Fruit fly (Drosophila melanogaster) whole organism, embryonic: Measurements from ENCODE around the gene CG44405.
A peak's percentile ranks its signal among the peaks of the same experiment; 100 is the strongest.

Experiments used
- Ada2b ChIP-seq: fragments of 200-800 bp; sonication (Bioruptor generic); IDR thresholded peaks from 2 replicates; pipeline ENCODE4 v1.3.6; 2022; ENCODE audit warnings: missing biosample characterization, missing genetic modification characterization
- BEAF-32 ChIP-seq: fragments of 200-800 bp; sonication (Bioruptor generic); optimal IDR thresholded peaks from 3 replicates; lab custom pipeline; 2017; ENCODE audit warnings: missing biosample characterization, missing genetic modification characterization, mild to moderate bottlenecking, moderate library complexity, missing genetic modification reagents
- Bgb ChIP-seq: fragments of 200-800 bp; sonication (Bioruptor generic); IDR thresholded peaks from 2 replicates; pipeline ENCODE4 v1.3.6; 2022; ENCODE audit warnings: missing biosample characterization, missing genetic modification characterization; ENCODE audit not compliant: partially characterized antibody
- Blimp-1 ChIP-seq: fragments of 200-800 bp; sonication (Bioruptor generic); optimal IDR thresholded peaks from 3 replicates; lab custom pipeline; 2018; ENCODE audit warnings: missing biosample characterization, missing genetic modification characterization, mild to moderate bottlenecking, moderate library complexity, missing genetic modification reagents
- CG10431 ChIP-seq: fragments of 200-800 bp; sonication (Bioruptor generic); optimal IDR thresholded peaks from 3 replicates; lab custom pipeline; 2018; ENCODE audit warnings: missing biosample characterization, mild to moderate bottlenecking, missing genetic modification characterization
- CG11093 ChIP-seq: fragments of 200-800 bp; sonication (Bioruptor generic); IDR thresholded peaks from 3 replicates; pipeline ENCODE4 v1.3.6; 2022; ENCODE audit warnings: missing biosample characterization, missing genetic modification characterization
- CG11723 ChIP-seq: fragments of 200-800 bp; sonication (Bioruptor generic); optimal IDR thresholded peaks from 2 replicates; lab custom pipeline; 2017; ENCODE audit warnings: missing biosample characterization, mild to moderate bottlenecking, missing genetic modification characterization
- CG12155 ChIP-seq: fragments of 200-800 bp; sonication (Bioruptor generic); optimal IDR thresholded peaks from 3 replicates; lab custom pipeline; 2016; ENCODE audit warnings: missing biosample characterization, missing genetic modification characterization
- CG12942 ChIP-seq: fragments of 200-800 bp; sonication (Bioruptor generic); optimal IDR thresholded peaks from 3 replicates; lab custom pipeline; 2016; ENCODE audit warnings: missing biosample characterization, missing genetic modification characterization
- CG14441 ChIP-seq: fragments of 200-800 bp; sonication (Bioruptor generic); IDR thresholded peaks from 2 replicates; pipeline ENCODE4 v1.3.6; 2022; ENCODE audit warnings: missing biosample characterization, missing genetic modification characterization
- CG15269 ChIP-seq: fragments of 200-800 bp; sonication (Bioruptor generic); optimal IDR thresholded peaks from 2 replicates; lab custom pipeline; 2018; ENCODE audit warnings: missing biosample characterization, mild to moderate bottlenecking, missing genetic modification characterization, moderate library complexity
- CG17612 ChIP-seq: fragments of 200-800 bp; sonication (Bioruptor generic); IDR thresholded peaks from 2 replicates; pipeline ENCODE4 v1.3.6; 2022; ENCODE audit warnings: missing biosample characterization, missing genetic modification characterization
- CG17802 ChIP-seq: fragments of 200-800 bp; sonication (Bioruptor generic); optimal IDR thresholded peaks from 2 replicates; lab custom pipeline; 2018; ENCODE audit warnings: missing biosample characterization, mild to moderate bottlenecking, missing genetic modification characterization, moderate library complexity
- CG2116 ChIP-seq: fragments of 200-800 bp; sonication (Bioruptor generic); optimal IDR thresholded peaks from 3 replicates; lab custom pipeline; 2018; ENCODE audit warnings: missing biosample characterization, mild to moderate bottlenecking, missing genetic modification characterization
- CG2678 ChIP-seq: fragments of 200-800 bp; sonication (Bioruptor generic); optimal IDR thresholded peaks from 3 replicates; lab custom pipeline; 2019; ENCODE audit warnings: missing biosample characterization, mild to moderate bottlenecking, missing genetic modification characterization, moderate library complexity
- CG31365 ChIP-seq: fragments of 200-800 bp; sonication (Bioruptor generic); optimal IDR thresholded peaks from 2 replicates; lab custom pipeline; 2018; ENCODE audit warnings: missing biosample characterization, mild to moderate bottlenecking, missing genetic modification characterization
- CG34224 ChIP-seq: fragments of 200-800 bp; sonication (Bioruptor generic); IDR thresholded peaks from 3 replicates; pipeline ENCODE4 v1.3.6; 2022; ENCODE audit warnings: missing biosample characterization, missing genetic modification characterization; ENCODE audit not compliant: partially characterized antibody
- CG3838 ChIP-seq: fragments of 200-800 bp; sonication (Bioruptor generic); optimal IDR thresholded peaks from 3 replicates; lab custom pipeline; 2016; ENCODE audit warnings: missing biosample characterization, missing genetic modification characterization
- CG42726 ChIP-seq: fragments of 200-800 bp; sonication (Bioruptor generic); IDR thresholded peaks from 2 replicates; pipeline ENCODE4 v1.3.6; 2022; ENCODE audit warnings: missing biosample characterization, missing genetic modification characterization; ENCODE audit not compliant: partially characterized antibody
- CG43689 ChIP-seq: fragments of 200-800 bp; sonication (Bioruptor generic); IDR thresholded peaks from 2 replicates; pipeline ENCODE4 v1.3.6; 2022; ENCODE audit warnings: missing biosample characterization, missing genetic modification characterization
- CG7357 ChIP-seq: fragments of 200-800 bp; sonication (Bioruptor generic); IDR thresholded peaks from 3 replicates; pipeline ENCODE4 v1.3.6; 2022; ENCODE audit warnings: missing biosample characterization, missing genetic modification characterization
- CG8359 ChIP-seq: fragments of 200-800 bp; sonication (Bioruptor generic); optimal IDR thresholded peaks from 2 replicates; lab custom pipeline; 2017; ENCODE audit warnings: missing biosample characterization, mild to moderate bottlenecking, missing genetic modification characterization, borderline replicate concordance
- CG9215 ChIP-seq: fragments of 200-800 bp; sonication (Bioruptor generic); IDR thresholded peaks from 2 replicates; pipeline ENCODE4 v1.3.6; 2022; ENCODE audit warnings: missing biosample characterization, missing genetic modification characterization
- CG9437 ChIP-seq: fragments of 200-800 bp; sonication (Bioruptor generic); optimal IDR thresholded peaks from 2 replicates; lab custom pipeline; 2018; ENCODE audit warnings: missing biosample characterization, mild to moderate bottlenecking, missing genetic modification characterization
- CTCF ChIP-seq: fragments of 200-800 bp; sonication (Bioruptor generic); optimal IDR thresholded peaks from 2 replicates; lab custom pipeline; 2017; ENCODE audit warnings: missing biosample characterization, mild to moderate bottlenecking, missing genetic modification characterization, moderate library complexity
- Dp ChIP-seq: fragments of 200-800 bp; sonication (Bioruptor generic); optimal IDR thresholded peaks from 2 replicates; lab custom pipeline; 2018; ENCODE audit warnings: missing biosample characterization, mild to moderate bottlenecking, missing genetic modification characterization, moderate library complexity
- GATAe ChIP-seq: fragments of 200-800 bp; sonication (Bioruptor generic); conservative IDR thresholded peaks from 2 replicates; pipeline ENCODE4 v1.3.6; 2022; ENCODE audit warnings: missing biosample characterization, missing genetic modification characterization
- H15 ChIP-seq: fragments of 200-800 bp; sonication (Bioruptor generic); IDR thresholded peaks from 3 replicates; pipeline ENCODE4 v1.3.6; 2022; ENCODE audit warnings: missing biosample characterization, missing genetic modification characterization
- Hand ChIP-seq: fragments of 200-800 bp; sonication (Bioruptor generic); optimal IDR thresholded peaks from 2 replicates; lab custom pipeline; 2017; ENCODE audit warnings: mild to moderate bottlenecking, missing biosample characterization, missing genetic modification reagents, missing genetic modification characterization
- Hr78 ChIP-seq, 2 experiments: fragments of 200-800 bp in 1 of 2; fragments of >200 bp in 1 of 2; sonication (Bioruptor generic) in 1 of 2; optimal IDR thresholded peaks; 2 replicates each; lab custom pipeline; 2017 to 2019; ENCODE audit warnings: missing biosample characterization in 2 of 2, missing genetic modification characterization in 2 of 2, mild to moderate bottlenecking in 1 of 2, moderate library complexity in 1 of 2
- PHDP ChIP-seq: fragments of 200-800 bp; sonication (Bioruptor generic); optimal IDR thresholded peaks from 3 replicates; lab custom pipeline; 2018; ENCODE audit warnings: missing biosample characterization, mild to moderate bottlenecking, missing genetic modification characterization, moderate library complexity
- Sry-β ChIP-seq: fragments of 200-800 bp; sonication (Bioruptor generic); optimal IDR thresholded peaks from 2 replicates; lab custom pipeline; 2018; ENCODE audit warnings: missing biosample characterization, mild to moderate bottlenecking, missing genetic modification characterization, moderate library complexity
- al ChIP-seq: fragments of 200-800 bp; sonication (Bioruptor generic); IDR thresholded peaks from 2 replicates; pipeline ENCODE4 v1.3.6; 2022; ENCODE audit warnings: missing biosample characterization, missing genetic modification characterization
- bab2 ChIP-seq: fragments of 200-800 bp; sonication (Bioruptor generic); optimal IDR thresholded peaks from 2 replicates; lab custom pipeline; 2016; ENCODE audit warnings: missing biosample characterization, missing genetic modification characterization
- chif ChIP-seq, 2 experiments: fragments of 200-800 bp; sonication (Bioruptor generic); optimal IDR thresholded peaks; 3 replicates each; lab custom pipeline; 2016; ENCODE audit warnings: missing biosample characterization in 2 of 2, missing genetic modification characterization in 2 of 2
- chm ChIP-seq: fragments of 200-800 bp; sonication (Bioruptor generic); IDR thresholded peaks from 2 replicates; pipeline ENCODE4 v1.3.6; 2022; ENCODE audit warnings: missing biosample characterization, missing genetic modification characterization
- ems ChIP-seq: fragments of 200-800 bp; sonication (Bioruptor generic); optimal IDR thresholded peaks from 3 replicates; lab custom pipeline; 2016; ENCODE audit warnings: missing biosample characterization, missing genetic modification characterization
- eyg ChIP-seq: fragments of 200-800 bp; sonication (Bioruptor generic); optimal IDR thresholded peaks from 3 replicates; lab custom pipeline; 2016; ENCODE audit warnings: missing biosample characterization, missing genetic modification characterization
- fd64A ChIP-seq: fragments of 200-800 bp; sonication (Bioruptor generic); optimal IDR thresholded peaks from 3 replicates; lab custom pipeline; 2018; ENCODE audit warnings: missing biosample characterization, mild to moderate bottlenecking, missing genetic modification characterization
- gcm2 ChIP-seq: fragments of 200-800 bp; sonication (Bioruptor generic); optimal IDR thresholded peaks from 2 replicates; lab custom pipeline; 2016; ENCODE audit warnings: missing biosample characterization, missing genetic modification characterization
- insv ChIP-seq, 2 experiments: fragments of 200-800 bp; sonication (Bioruptor generic); optimal IDR thresholded peaks; 3 replicates each; lab custom pipeline; 2016 to 2018; ENCODE audit warnings: missing biosample characterization in 2 of 2, missing genetic modification characterization in 2 of 2
- kay ChIP-seq: fragments of 200-800 bp; sonication (Bioruptor generic); optimal IDR thresholded peaks from 2 replicates; lab custom pipeline; 2016; ENCODE audit warnings: missing biosample characterization, missing genetic modification characterization
- nerfin-2 ChIP-seq: fragments of 200-800 bp; sonication (Bioruptor generic); IDR thresholded peaks from 2 replicates; pipeline ENCODE4 v1.3.6; 2022; ENCODE audit warnings: missing biosample characterization, missing genetic modification characterization; ENCODE audit not compliant: partially characterized antibody
- pfk ChIP-seq: fragments of 200-800 bp; sonication (Bioruptor generic); optimal IDR thresholded peaks from 2 replicates; lab custom pipeline; 2018; ENCODE audit warnings: missing biosample characterization, mild to moderate bottlenecking, missing genetic modification characterization, moderate library complexity
- psq ChIP-seq: fragments of 200-800 bp; sonication (Bioruptor generic); optimal IDR thresholded peaks from 2 replicates; lab custom pipeline; 2017; ENCODE audit warnings: missing biosample characterization, missing genetic modification characterization
- repo ChIP-seq: fragments of 200-800 bp; sonication (Bioruptor generic); optimal IDR thresholded peaks from 2 replicates; lab custom pipeline; 2016; ENCODE audit warnings: missing biosample characterization, missing genetic modification characterization
- row ChIP-seq: fragments of 200-800 bp; sonication (Bioruptor generic); IDR thresholded peaks from 3 replicates; pipeline ENCODE4 v1.3.6; 2022; ENCODE audit warnings: missing biosample characterization, missing genetic modification characterization
- seq ChIP-seq: fragments of 200-800 bp; sonication (Bioruptor generic); IDR thresholded peaks from 2 replicates; pipeline ENCODE4 v1.3.6; 2022; ENCODE audit warnings: missing biosample characterization, missing genetic modification characterization

Gene CG44405

dm6 chr2L:16352585-16353580 lies 10.8 kb upstream of the CG44405 start, which contains the start of the genes Hyls1, chif and CG4455 (continued):
- TF ChIP-seq Bgb (GFP tag; lab: Robert Waterston, UW) = peak; percentile 85
- peak; percentile 10 for TF ChIP-seq CTCF (GFP tag; lab: Kevin White, UChicago)
- TF ChIP-seq PHDP (tag; lab: Kevin White, UChicago) = no peak
- peak; percentile 88 for TF ChIP-seq CG2116
- TF ChIP-seq row (GFP tag; lab: Robert Waterston, UW) = peak; percentile 92
- TF ChIP-seq CG8359 = no peak
- peak; percentile 54 for TF ChIP-seq CG15269 (tag; lab: Kevin White, UChicago)
- TF ChIP-seq Hr78 (GFP tag; optimal IDR thresholded peaks at IDR 0.05; lab: Kevin White, UChicago) = no peak
- TF ChIP-seq BEAF-32 (GFP tag; lab: Kevin White, UChicago) = peak; percentile 96
- peak; percentile 40 for TF ChIP-seq Dp (GFP tag; lab: Kevin White, UChicago)
- TF ChIP-seq al (GFP tag; lab: Robert Waterston, UW) = peak; percentile 10; the same call in 1 of the 2 replicates
- no peak for TF ChIP-seq eyg (GFP tag; lab: Kevin White, UChicago)
- TF ChIP-seq GATAe = no peak
- peak; percentile 34 for TF ChIP-seq Sry-β (GFP tag; lab: Kevin White, UChicago)
- TF ChIP-seq psq (GFP tag; lab: Kevin White, UChicago) = peak; percentile 39
- peak; percentile 56 for TF ChIP-seq CG12155 (GFP tag; lab: Kevin White, UChicago)
- TF ChIP-seq insv (GFP tag; optimal IDR thresholded peaks at IDR 0.05; lab: Kevin White, UChicago) = no peak
- no peak for TF ChIP-seq chm (GFP tag; lab: Robert Waterston, UW)
- TF ChIP-seq CG17612 (GFP tag; lab: Robert Waterston, UW) = no peak
- peak; percentile 14 for TF ChIP-seq CG9437 (GFP tag; lab: Kevin White, UChicago)
- peak; percentile 57 for TF ChIP-seq CG9215 (GFP tag; lab: Robert Waterston, UW)
- TF ChIP-seq pfk = no peak
- peak; percentile 80 for TF ChIP-seq CG34224 (GFP tag; lab: Robert Waterston, UW)
- no peak for TF ChIP-seq Hand (GFP tag; lab: Kevin White, UChicago)
- peak; percentile 72 for TF ChIP-seq CG42726
- peak; percentile 80 for TF ChIP-seq nerfin-2
- no peak for TF ChIP-seq CG14441 (GFP tag; lab: Robert Waterston, UW)
- TF ChIP-seq CG10431 = no peak
- TF ChIP-seq CG17802 (tag; lab: Kevin White, UChicago) = no peak
- peak; percentile 4 to 26 for TF ChIP-seq chif (GFP tag; optimal IDR thresholded peaks at IDR 0.05; lab: Kevin White, UChicago)
- peak; percentile 17 for TF ChIP-seq Blimp-1 (GFP tag; lab: Kevin White, UChicago)
- TF ChIP-seq kay (GFP tag; lab: Kevin White, UChicago) = no peak
- TF ChIP-seq bab2 = no peak
- no peak for TF ChIP-seq CG11093 (GFP tag; lab: Robert Waterston, UW)
- peak; percentile 21 for TF ChIP-seq ems (GFP tag; lab: Kevin White, UChicago)
- TF ChIP-seq CG7357 = no peak
- TF ChIP-seq CG12942 (GFP tag; lab: Kevin White, UChicago) = peak; percentile 2
- no peak for TF ChIP-seq seq (GFP tag; lab: Robert Waterston, UW)
- TF ChIP-seq repo (GFP tag; lab: Kevin White, UChicago) = no peak
- no peak for TF ChIP-seq CG31365
- peak; percentile 17 for TF ChIP-seq CG3838
- no peak for TF ChIP-seq fd64A (GFP tag; lab: Kevin White, UChicago)
- TF ChIP-seq gcm2 = no peak
- peak; percentile 32 for TF ChIP-seq CG11723 (GFP tag; lab: Kevin White, UChicago)
- TF ChIP-seq H15 = no peak
- no peak for TF ChIP-seq CG43689 (GFP tag; lab: Robert Waterston, UW)
- TF ChIP-seq CG2678 (tag; lab: Kevin White, UChicago) = peak; percentile 63
- no peak for TF ChIP-seq Ada2b (GFP tag; lab: Robert Waterston, UW)
